Worm (Caenorhabditis elegans) whole organism, L4/young adult: Measurements from ENCODE around the gene cpl-1.

ENCODE experiments used
- dao-5 ChIP-seq: sonication (generic microtip); optimal IDR thresholded peaks from 2 replicates; lab custom pipeline; 2016; ENCODE audit warnings: missing genotype, missing genetic modification characterization, moderate library complexity, missing compliant biosample characterization
- him-1 ChIP-seq: sonication (generic microtip); optimal IDR thresholded peaks from 2 replicates; lab custom pipeline; 2016; ENCODE audit warnings: missing genotype, missing genetic modification reagents, missing genetic modification characterization, missing compliant biosample characterization

DNA sequence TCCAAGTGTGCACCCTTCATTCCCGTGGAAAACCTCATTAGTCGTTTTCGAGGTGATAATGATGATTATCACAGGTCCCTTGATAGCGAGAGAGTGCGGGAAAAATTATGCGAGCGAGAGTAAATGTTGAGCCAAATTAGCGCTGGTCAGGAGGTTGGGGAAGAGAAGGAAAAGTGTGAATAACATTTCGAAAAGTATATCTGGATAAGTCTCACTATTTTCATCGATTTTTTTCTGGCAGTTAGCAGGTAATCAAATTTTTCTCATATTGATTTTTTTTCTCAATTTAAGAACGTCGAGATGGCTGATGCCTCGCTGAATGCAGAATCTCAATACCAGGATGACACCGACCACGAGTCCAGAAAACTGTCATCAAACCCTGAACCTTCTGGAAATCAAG is 33.8 kb upstream of the cpl-1 start, which contains the start of gene W06G6.2:
- TF ChIP-seq him-1 (no peak), dao-5 (no peak)
